Worm (Caenorhabditis elegans) whole organism, midembryonic: ENCODE measurements around the gene egrh-3.

ENCODE experiments used
- T22C8.4 ChIP-seq: fragments of 200-800 bp; sonication (Bioruptor generic); IDR thresholded peaks from 2 replicates; pipeline ENCODE4 v1.3.6; 2022; ENCODE audit warnings: missing genetic modification characterization, missing compliant biosample characterization
- cog-1 ChIP-seq: sonication (generic microtip); optimal IDR thresholded peaks from 2 replicates; lab custom pipeline; 2016; ENCODE audit warnings: missing genetic modification characterization, missing compliant biosample characterization
- flt-1 ChIP-seq: fragments of 200-800 bp; sonication (Bioruptor generic); IDR thresholded peaks from 2 replicates; pipeline ENCODE4 v1.3.6; 2022; ENCODE audit warnings: missing genetic modification characterization, missing compliant biosample characterization
- klf-2 ChIP-seq: fragments of 200-800 bp; sonication (Bioruptor generic); conservative IDR thresholded peaks from 2 replicates; pipeline ENCODE4 v1.3.6; 2022; ENCODE audit warnings: missing genetic modification reagents, missing genetic modification characterization, missing compliant biosample characterization
- med-1 ChIP-seq: sonication (generic microtip); optimal IDR thresholded peaks from 2 replicates; lab custom pipeline; 2017; ENCODE audit warnings: missing genetic modification characterization, mild to moderate bottlenecking, missing compliant biosample characterization, antibody characterized with exemption, missing genetic modification reagents; ENCODE audit not compliant: insufficient read depth
- ref-1 ChIP-seq: fragments of 200-800 bp; sonication (Bioruptor generic); conservative IDR thresholded peaks from 2 replicates; pipeline ENCODE4 v1.3.6; 2022; ENCODE audit warnings: missing genetic modification reagents, missing genetic modification characterization, missing compliant biosample characterization
- tab-1 ChIP-seq: fragments of 200-800 bp; sonication (Bioruptor generic); IDR thresholded peaks from 2 replicates; pipeline ENCODE4 v1.3.6; 2022; ENCODE audit warnings: missing genetic modification characterization, missing compliant biosample characterization
- ztf-23 ChIP-seq: fragments of 200-800 bp; sonication (Bioruptor generic); IDR thresholded peaks from 2 replicates; pipeline ENCODE4 v1.3.6; 2022; ENCODE audit warnings: missing genetic modification reagents, missing genetic modification characterization, missing compliant biosample characterization
- ztf-29 ChIP-seq: fragments of 200-800 bp; sonication (Bioruptor generic); IDR thresholded peaks from 2 replicates; pipeline ENCODE4 v1.3.6; 2022; ENCODE audit warnings: missing genetic modification reagents, missing genetic modification characterization, missing compliant biosample characterization

Gene egrh-3

ce11 chrIV:2656400-2657139 lies 32.0 kb downstream of the egrh-3 start:
- TF ChIP-seq med-1 (no peak), flt-1 (GFP tag; lab: Robert Waterston, UW) (no peak), ztf-23 (GFP tag; lab: Robert Waterston, UW) (no peak), ref-1 (GFP tag; lab: Robert Waterston, UW) (no peak), tab-1 (GFP tag; lab: Robert Waterston, UW) (0 out of 2 replicates have a peak, but pooled peaks have one; percentile 7), klf-2 (GFP tag; lab: Robert Waterston, UW) (no peak)

ce11 chrIV:2654965-2655364 lies 33.6 kb downstream of the egrh-3 start:
- TF ChIP-seq ref-1 (GFP tag; lab: Robert Waterston, UW), result no peak
- no peak for TF ChIP-seq klf-2 (GFP tag; lab: Robert Waterston, UW)
- TF ChIP-seq ztf-23 (GFP tag; lab: Robert Waterston, UW), result no peak
- no peak for TF ChIP-seq ztf-29 (GFP tag; lab: Robert Waterston, UW)
- no peak for TF ChIP-seq med-1
- no peak for TF ChIP-seq cog-1 (tag; lab: Kevin White, UChicago)

ce11 chrIV:2650031-2650430 lies 38.5 kb downstream of the egrh-3 start:
- TF ChIP-seq T22C8.4 (GFP tag; lab: Robert Waterston, UW), result peak; percentile 62
- no peak for TF ChIP-seq ztf-29 (GFP tag; lab: Robert Waterston, UW)
- no peak for TF ChIP-seq med-1
- TF ChIP-seq flt-1 (GFP tag; lab: Robert Waterston, UW), result no peak
- TF ChIP-seq tab-1 (GFP tag; lab: Robert Waterston, UW), result no peak

ce11 chrIV:2642673-2643072 lies 45.9 kb downstream of the egrh-3 start, which contains the start of gene ric-8:
TSS of gene ric-8 (plus strand) at chrIV:2642973.
- TF ChIP-seq tab-1 (GFP tag; lab: Robert Waterston, UW), result no peak
- TF ChIP-seq flt-1 (GFP tag; lab: Robert Waterston, UW), result no peak
- no peak for TF ChIP-seq med-1
- TF ChIP-seq T22C8.4 (GFP tag; lab: Robert Waterston, UW), result no peak
- no peak for TF ChIP-seq cog-1 (tag; lab: Kevin White, UChicago)
- TF ChIP-seq ref-1 (GFP tag; lab: Robert Waterston, UW), result no peak
- TF ChIP-seq ztf-29 (GFP tag; lab: Robert Waterston, UW), result no peak
- TF ChIP-seq ztf-23 (GFP tag; lab: Robert Waterston, UW), result no peak
- no peak for TF ChIP-seq klf-2 (GFP tag; lab: Robert Waterston, UW)

- TF ChIP-seq ztf-23 (GFP tag; lab: Robert Waterston, UW) (no peak), ztf-29 (GFP tag; lab: Robert Waterston, UW) (no peak), klf-2 (GFP tag; lab: Robert Waterston, UW) (no peak), med-1 (no peak), ref-1 (GFP tag; lab: Robert Waterston, UW) (no peak), flt-1 (GFP tag; lab: Robert Waterston, UW) (no peak), tab-1 (GFP tag; lab: Robert Waterston, UW) (no peak), T22C8.4 (GFP tag; lab: Robert Waterston, UW) (no peak), cog-1 (tag; lab: Kevin White, UChicago) (no peak)
Observed at ce11 chrIV:2642054-2642453, 46.5 kb downstream of the egrh-3 start.

- TF ChIP-seq T22C8.4 (GFP tag; lab: Robert Waterston, UW) (peak; percentile 85), ztf-23 (GFP tag; lab: Robert Waterston, UW) (no peak), flt-1 (GFP tag; lab: Robert Waterston, UW) (0 out of 2 replicates have a peak, but pooled peaks have one; percentile 40), tab-1 (GFP tag; lab: Robert Waterston, UW) (no peak), klf-2 (GFP tag; lab: Robert Waterston, UW) (no peak)
Observed at ce11 chrIV:2640950-2641349, 47.6 kb downstream of the egrh-3 start, which contains the start of the genes mdf-2 and nduv-3. TSS of gene mdf-2 (minus strand) at chrIV:2641125. TSS of gene nduv-3 (plus strand) at chrIV:2641310.

ce11 chrIV:2639666-2640273 lies 48.8 kb downstream of the egrh-3 start:
- peak; percentile 82 for TF ChIP-seq ztf-23 (GFP tag; lab: Robert Waterston, UW)
- TF ChIP-seq T22C8.4 (GFP tag; lab: Robert Waterston, UW), result peak; percentile 99
- peak; percentile 72; the same call in 1 of the 2 replicates for TF ChIP-seq klf-2 (GFP tag; lab: Robert Waterston, UW)
- no peak for TF ChIP-seq med-1
- peak; percentile 84 for TF ChIP-seq tab-1 (GFP tag; lab: Robert Waterston, UW)
- TF ChIP-seq cog-1 (tag; lab: Kevin White, UChicago), result no peak
- peak; percentile 72 for TF ChIP-seq ref-1 (GFP tag; lab: Robert Waterston, UW)
- TF ChIP-seq ztf-29 (GFP tag; lab: Robert Waterston, UW), result peak; percentile 72
- TF ChIP-seq flt-1 (GFP tag; lab: Robert Waterston, UW), result peak; percentile 78; the same call in 1 of the 2 replicates

ce11 chrIV:2634992-2635391 lies 53.6 kb downstream of the egrh-3 start:
- no peak for TF ChIP-seq ref-1 (GFP tag; lab: Robert Waterston, UW)
- no peak for TF ChIP-seq tab-1 (GFP tag; lab: Robert Waterston, UW)
- 0 out of 2 replicates have a peak, but pooled peaks have one; percentile 15 for TF ChIP-seq flt-1 (GFP tag; lab: Robert Waterston, UW)
- TF ChIP-seq klf-2 (GFP tag; lab: Robert Waterston, UW), result no peak

- TF ChIP-seq ztf-23 (GFP tag; lab: Robert Waterston, UW), result no peak
Observed at ce11 chrIV:2630145-2630544, 58.4 kb downstream of the egrh-3 start.
